Worm (Caenorhabditis elegans) whole organism, young adult: ENCODE measurements around the gene rbm-25.
A peak's percentile ranks its signal among the peaks of the same experiment; 100 is the strongest.

Source experiments
- C06A6.2 ChIP-seq: fragments of 200-800 bp; sonication (Bioruptor generic); conservative IDR thresholded peaks from 2 replicates; pipeline ENCODE4 v1.3.6; 2022; ENCODE audit warnings: missing genetic modification characterization, missing compliant biosample characterization
- C17E4.6 ChIP-seq: fragments of 200-800 bp; sonication (Bioruptor generic); IDR thresholded peaks from 2 replicates; pipeline ENCODE4 v1.3.6; 2022; ENCODE audit warnings: missing genetic modification reagents, missing genetic modification characterization, missing compliant biosample characterization
- K11D2.4 ChIP-seq: fragments of 200-800 bp; sonication (Bioruptor generic); IDR thresholded peaks from 2 replicates; pipeline ENCODE4 v1.3.6; 2022; ENCODE audit warnings: missing genetic modification reagents, missing genetic modification characterization, missing compliant biosample characterization
- K12H6.12 ChIP-seq: fragments of 200-800 bp; sonication (Bioruptor generic); optimal IDR thresholded peaks from 2 replicates; lab custom pipeline; 2018; ENCODE audit warnings: mild to moderate bottlenecking, missing genetic modification characterization, missing compliant biosample characterization
- Y53G8AR.9 ChIP-seq: fragments of 200-800 bp; sonication (Bioruptor generic); conservative IDR thresholded peaks from 2 replicates; pipeline ENCODE4 v1.3.6; 2022; ENCODE audit warnings: missing genetic modification reagents, missing genetic modification characterization, missing compliant biosample characterization
- Y56A3A.18 ChIP-seq: fragments of 200-800 bp; sonication (Bioruptor generic); IDR thresholded peaks from 2 replicates; pipeline ENCODE4 v1.3.6; 2022; ENCODE audit warnings: missing genetic modification reagents, missing genetic modification characterization, missing compliant biosample characterization
- ZK185.1 ChIP-seq: sonication (generic microtip); optimal IDR thresholded peaks from 2 replicates; lab custom pipeline; 2016; ENCODE audit warnings: mild to moderate bottlenecking, missing genetic modification characterization, missing compliant biosample characterization; ENCODE audit not compliant: poor library complexity, severe bottlenecking
- akir-1 ChIP-seq: fragments of 200-800 bp; sonication (Bioruptor generic); optimal IDR thresholded peaks from 2 replicates; lab custom pipeline; 2018; ENCODE audit warnings: mild to moderate bottlenecking, missing genetic modification characterization, moderate library complexity, missing compliant biosample characterization
- atf-7 ChIP-seq: sonication (generic microtip); optimal IDR thresholded peaks from 2 replicates; lab custom pipeline; 2017; ENCODE audit warnings: mild to moderate bottlenecking, missing genetic modification characterization, missing compliant biosample characterization
- attf-5 ChIP-seq: fragments of 200-800 bp; sonication (Bioruptor generic); optimal IDR thresholded peaks from 2 replicates; lab custom pipeline; 2018; ENCODE audit warnings: mild to moderate bottlenecking, missing genetic modification characterization, missing compliant biosample characterization
- bed-2 ChIP-seq: fragments of 200-800 bp; sonication (Bioruptor generic); IDR thresholded peaks from 2 replicates; pipeline ENCODE4 v1.3.6; 2022; ENCODE audit warnings: missing genetic modification reagents, missing genetic modification characterization, missing compliant biosample characterization
- cebp-1 ChIP-seq, 2 experiments: fragments of 200-800 bp in 1 of 2; sonication (Bioruptor generic) in 1 of 2; sonication (generic microtip) in 1 of 2; IDR thresholded peaks in 1 of 2; optimal IDR thresholded peaks in 1 of 2; 2 replicates each; pipeline versions ENCODE4 v1.3.6 to Lab custom; 2017 to 2022; ENCODE audit warnings: missing compliant biosample characterization in 2 of 2, missing genetic modification characterization in 2 of 2, mild to moderate bottlenecking in 1 of 2, missing genetic modification reagents in 1 of 2, moderate library complexity in 1 of 2
- ceh-100 ChIP-seq: fragments of 200-800 bp; sonication (Bioruptor generic); IDR thresholded peaks from 2 replicates; pipeline ENCODE4 v1.3.6; 2022; ENCODE audit warnings: missing genetic modification reagents, missing genetic modification characterization, missing compliant biosample characterization
- ceh-40 ChIP-seq: fragments of 200-800 bp; sonication (Bioruptor generic); IDR thresholded peaks from 2 replicates; pipeline ENCODE4 v1.3.6; 2022; ENCODE audit warnings: missing genetic modification characterization, missing compliant biosample characterization
- ceh-58 ChIP-seq: fragments of 200-800 bp; sonication (Bioruptor generic); IDR thresholded peaks from 2 replicates; pipeline ENCODE4 v1.3.6; 2022; ENCODE audit warnings: missing genetic modification characterization, missing compliant biosample characterization
- chd-7 ChIP-seq: sonication (generic microtip); optimal IDR thresholded peaks from 2 replicates; lab custom pipeline; 2016; ENCODE audit warnings: mild to moderate bottlenecking, missing genetic modification characterization, moderate library complexity, missing compliant biosample characterization
- die-1 ChIP-seq: sonication (generic microtip); optimal IDR thresholded peaks from 2 replicates; lab custom pipeline; 2016; ENCODE audit warnings: missing genotype, mild to moderate bottlenecking, missing genetic modification characterization, missing compliant biosample characterization
- dox-1 ChIP-seq: fragments of 200-800 bp; sonication (Bioruptor generic); IDR thresholded peaks from 2 replicates; pipeline ENCODE4 v1.3.6; 2022; ENCODE audit warnings: missing genetic modification reagents, missing genetic modification characterization, missing compliant biosample characterization
- dpl-1 ChIP-seq: fragments of 150-350 bp; optimal IDR thresholded peaks from 2 replicates; lab custom pipeline; 2014; ENCODE audit warnings: missing biosample characterization, missing genetic modification reagents, missing genetic modification characterization
- efl-1 ChIP-seq: fragments of 150-350 bp; optimal IDR thresholded peaks from 2 replicates; lab custom pipeline; 2014; ENCODE audit warnings: missing biosample characterization, missing genetic modification reagents, missing genetic modification characterization
- egl-44 ChIP-seq: fragments of 200-800 bp; sonication (Bioruptor generic); IDR thresholded peaks from 2 replicates; pipeline ENCODE4 v1.3.6; 2022; ENCODE audit warnings: missing genetic modification reagents, missing genetic modification characterization, missing compliant biosample characterization
- egrh-3 ChIP-seq: fragments of 200-800 bp; sonication (Bioruptor generic); IDR thresholded peaks from 2 replicates; pipeline ENCODE4 v1.3.6; 2022; ENCODE audit warnings: missing genetic modification reagents, missing genetic modification characterization, missing compliant biosample characterization
- ekl-4 ChIP-seq: fragments of 200-800 bp; sonication (Bioruptor generic); IDR thresholded peaks from 2 replicates; pipeline ENCODE4 v1.3.6; 2022; ENCODE audit warnings: missing genetic modification reagents, missing genetic modification characterization, missing compliant biosample characterization
- hlh-12 ChIP-seq: sonication (generic microtip); optimal IDR thresholded peaks from 2 replicates; lab custom pipeline; 2016; ENCODE audit warnings: missing genetic modification characterization, missing compliant biosample characterization
- hmg-1.2 ChIP-seq: fragments of 200-800 bp; sonication (Bioruptor generic); IDR thresholded peaks from 2 replicates; pipeline ENCODE4 v1.3.6; 2022; ENCODE audit warnings: missing genetic modification reagents, missing genetic modification characterization, missing compliant biosample characterization
- hrde-1 ChIP-seq: sonication (generic microtip); optimal IDR thresholded peaks from 2 replicates; lab custom pipeline; 2016; ENCODE audit warnings: missing genetic modification characterization, mild to moderate bottlenecking, missing compliant biosample characterization, moderate library complexity, missing genotype, missing genetic modification reagents, borderline replicate concordance
- let-607 ChIP-seq, 2 experiments: fragments of 200-800 bp in 1 of 2; sonication (Bioruptor generic) in 1 of 2; sonication (generic microtip) in 1 of 2; optimal IDR thresholded peaks; 2 replicates each; lab custom pipeline; 2016 to 2018; ENCODE audit warnings: mild to moderate bottlenecking in 2 of 2, missing compliant biosample characterization in 2 of 2, missing genetic modification characterization in 2 of 2, moderate library complexity in 2 of 2, missing genotype in 1 of 2
- lir-1 ChIP-seq: fragments of 200-800 bp; sonication (Bioruptor generic); conservative IDR thresholded peaks from 2 replicates; pipeline ENCODE4 v1.3.6; 2022; ENCODE audit warnings: missing genetic modification reagents, missing genetic modification characterization, missing compliant biosample characterization
- lsl-1 ChIP-seq: fragments of 200-800 bp; sonication (Bioruptor generic); optimal IDR thresholded peaks from 2 replicates; lab custom pipeline; 2018; ENCODE audit warnings: mild to moderate bottlenecking, missing genetic modification characterization, moderate library complexity, missing compliant biosample characterization
- madf-3 ChIP-seq: fragments of 200-800 bp; sonication (Bioruptor generic); IDR thresholded peaks from 2 replicates; pipeline ENCODE4 v1.3.6; 2022; ENCODE audit warnings: missing genetic modification reagents, missing genetic modification characterization, missing compliant biosample characterization
- madf-6 ChIP-seq: fragments of 200-800 bp; sonication (Bioruptor generic); IDR thresholded peaks from 2 replicates; pipeline ENCODE4 v1.3.6; 2022; ENCODE audit warnings: missing genetic modification reagents, missing genetic modification characterization, missing compliant biosample characterization
- mxl-1 ChIP-seq: sonication (generic microtip); optimal IDR thresholded peaks from 2 replicates; lab custom pipeline; 2016; ENCODE audit warnings: missing genetic modification characterization, missing compliant biosample characterization
- nhr-27 ChIP-seq: fragments of 200-800 bp; sonication (Bioruptor generic); optimal IDR thresholded peaks from 2 replicates; lab custom pipeline; 2018; ENCODE audit warnings: mild to moderate bottlenecking, missing genetic modification characterization, moderate library complexity, missing compliant biosample characterization
- rec-8 ChIP-seq, 2 experiments: sonication (generic microtip); optimal IDR thresholded peaks; 2 replicates each; lab custom pipeline; 2016; ENCODE audit warnings: mild to moderate bottlenecking in 2 of 2, missing genetic modification characterization in 2 of 2, missing genetic modification reagents in 2 of 2, missing genotype in 2 of 2, missing biosample characterization in 1 of 2, missing compliant biosample characterization in 1 of 2, moderate library complexity in 1 of 2
- sdz-38 ChIP-seq: sonication (generic microtip); optimal IDR thresholded peaks from 2 replicates; lab custom pipeline; 2016; ENCODE audit warnings: missing genotype, missing genetic modification characterization, missing compliant biosample characterization
- snpc-1.3 ChIP-seq: sonication (generic microtip); optimal IDR thresholded peaks from 2 replicates; lab custom pipeline; 2017; ENCODE audit warnings: missing genetic modification characterization, mild to moderate bottlenecking, missing compliant biosample characterization, antibody characterized with exemption, moderate library complexity, missing genotype, missing genetic modification reagents; ENCODE audit not compliant: insufficient read depth
- snpc-4 ChIP-seq, 5 experiments: fragments of 150-350 bp in 1 of 5; sonication (generic microtip) in 4 of 5; optimal IDR thresholded peaks; 2 replicates each; lab custom pipeline; 2014 to 2018; ENCODE audit warnings: missing genetic modification characterization in 5 of 5, missing biosample characterization in 3 of 5, antibody characterized with exemption in 2 of 5, mild to moderate bottlenecking in 2 of 5, missing compliant biosample characterization in 2 of 5, missing genotype in 2 of 5, moderate library complexity in 2 of 5, missing genetic modification reagents in 1 of 5
- somi-1 ChIP-seq: fragments of 200-800 bp; sonication (Bioruptor generic); optimal IDR thresholded peaks from 2 replicates; lab custom pipeline; 2018; ENCODE audit warnings: mild to moderate bottlenecking, missing genetic modification characterization, missing compliant biosample characterization
- tbx-9 ChIP-seq: sonication (generic microtip); optimal IDR thresholded peaks from 2 replicates; lab custom pipeline; 2016; ENCODE audit warnings: borderline replicate concordance, missing genetic modification characterization, inconsistent platforms, missing compliant biosample characterization
- unc-130 ChIP-seq: sonication (generic microtip); optimal IDR thresholded peaks from 2 replicates; lab custom pipeline; 2016; ENCODE audit warnings: missing genetic modification reagents, missing genetic modification characterization, missing compliant biosample characterization
- unc-62 ChIP-seq: fragments of 150-350 bp; optimal IDR thresholded peaks from 2 replicates; lab custom pipeline; 2014; ENCODE audit warnings: missing biosample characterization, missing genetic modification reagents, missing genetic modification characterization
- zim-3 ChIP-seq: sonication (generic microtip); optimal IDR thresholded peaks from 2 replicates; lab custom pipeline; 2017; ENCODE audit warnings: mild to moderate bottlenecking, missing genetic modification characterization, moderate library complexity, missing compliant biosample characterization
- ztf-18 ChIP-seq: sonication (generic microtip); optimal IDR thresholded peaks from 2 replicates; lab custom pipeline; 2016; ENCODE audit warnings: missing genotype, mild to moderate bottlenecking, missing genetic modification characterization, missing compliant biosample characterization
- ztf-26 ChIP-seq: sonication (generic microtip); optimal IDR thresholded peaks from 2 replicates; lab custom pipeline; 2017; ENCODE audit warnings: missing genetic modification characterization, missing compliant biosample characterization

rbm-25 gene

ce11 chrV:12465399-12465798, 32.6 kb upstream of the rbm-25 start (continued):
- TF ChIP-seq lsl-1 (GFP tag; lab: Kevin White, UChicago), result no peak
- no peak for TF ChIP-seq C06A6.2
- no peak for TF ChIP-seq tbx-9
- TF ChIP-seq die-1, result no peak
- TF ChIP-seq K11D2.4 (GFP tag; lab: Robert Waterston, UW), result peak; percentile 77
- peak; percentile 2 for TF ChIP-seq ZK185.1 (tag; lab: Kevin White, UChicago)
- peak; percentile 86 for TF ChIP-seq hmg-1.2
- no peak for TF ChIP-seq C17E4.6 (GFP tag; lab: Robert Waterston, UW)
- no peak for TF ChIP-seq akir-1
- TF ChIP-seq unc-62, result no peak
- no peak for TF ChIP-seq unc-130 (GFP tag; lab: Kevin White, UChicago)
- no peak for TF ChIP-seq ceh-40 (GFP tag; lab: Robert Waterston, UW)
- no peak for TF ChIP-seq ceh-100 (GFP tag; lab: Robert Waterston, UW)
- TF ChIP-seq madf-6 (GFP tag; lab: Robert Waterston, UW), result peak; percentile 17; the same call in 1 of the 2 replicates
- TF ChIP-seq atf-7 (tag; lab: Kevin White, UChicago), result peak; percentile 48
- TF ChIP-seq cebp-1 (GFP tag; IDR thresholded peaks at IDR 0.05; lab: Robert Waterston, UW), result no peak
- peak; percentile 63 for TF ChIP-seq cebp-1 (tag; optimal IDR thresholded peaks at IDR 0.05; lab: Kevin White, UChicago)
- TF ChIP-seq mxl-1 (tag; lab: Kevin White, UChicago), result no peak
- no peak for TF ChIP-seq hrde-1 (tag; lab: Kevin White, UChicago)
- TF ChIP-seq sdz-38 (tag; lab: Kevin White, UChicago), result no peak
- no peak for TF ChIP-seq nhr-27 (tag; lab: Kevin White, UChicago)
- 0 out of 2 replicates have a peak, but pooled peaks have one; percentile 38 for TF ChIP-seq bed-2
- 0 out of 2 replicates have a peak, but pooled peaks have one; percentile 25 for TF ChIP-seq Y56A3A.18
- no peak for TF ChIP-seq lir-1 (GFP tag; lab: Robert Waterston, UW)
- TF ChIP-seq chd-7 (tag; lab: Kevin White, UChicago), result no peak
- TF ChIP-seq egrh-3 (GFP tag; lab: Robert Waterston, UW), result peak; percentile 82
- TF ChIP-seq somi-1 (GFP tag; lab: Kevin White, UChicago), result peak; percentile 83
- no peak for TF ChIP-seq egl-44 (GFP tag; lab: Robert Waterston, UW)
- TF ChIP-seq K12H6.12 (tag; lab: Kevin White, UChicago), result peak; percentile 89
- no peak for TF ChIP-seq ceh-58

ce11 chrV:12466653-12467052, 31.4 kb upstream of the rbm-25 start:
- TF ChIP-seq hlh-12 (tag; lab: Kevin White, UChicago), result no peak
- peak; percentile 22; the same call in 1 of the 2 replicates for TF ChIP-seq madf-6 (GFP tag; lab: Robert Waterston, UW)

ce11 chrV:12467755-12468154, 30.3 kb upstream of the rbm-25 start:
- TF ChIP-seq efl-1 (GFP tag; lab: Kevin White, UChicago), result no peak
- no peak for TF ChIP-seq ekl-4 (GFP tag; lab: Robert Waterston, UW)
- TF ChIP-seq attf-5 (GFP tag; lab: Kevin White, UChicago), result peak; percentile 19
- TF ChIP-seq die-1, result no peak
- TF ChIP-seq dpl-1 (GFP tag; lab: Kevin White, UChicago), result no peak
- TF ChIP-seq ztf-18 (tag; lab: Kevin White, UChicago), result no peak
- TF ChIP-seq somi-1 (GFP tag; lab: Kevin White, UChicago), result no peak
- no peak for TF ChIP-seq mxl-1 (tag; lab: Kevin White, UChicago)
- no peak for TF ChIP-seq Y53G8AR.9 (GFP tag; lab: Robert Waterston, UW)
- TF ChIP-seq ztf-26 (tag; lab: Kevin White, UChicago), result no peak
- no peak for TF ChIP-seq ceh-58
- TF ChIP-seq rec-8 (tag; optimal IDR thresholded peaks at IDR 0.05; lab: Kevin White, UChicago), result no peak
- no peak for TF ChIP-seq cebp-1 (GFP tag; IDR thresholded peaks at IDR 0.05; lab: Robert Waterston, UW)
- TF ChIP-seq cebp-1 (tag; optimal IDR thresholded peaks at IDR 0.05; lab: Kevin White, UChicago), result peak; percentile 22
- no peak for TF ChIP-seq snpc-4 (GFP tag; optimal IDR thresholded peaks at IDR 0.05; lab: Kevin White, UChicago)
- TF ChIP-seq snpc-4 (tag; optimal IDR thresholded peaks at IDR 0.05; lab: Kevin White, UChicago), result no peak
- no peak for TF ChIP-seq snpc-1.3
- TF ChIP-seq zim-3 (tag; lab: Kevin White, UChicago), result no peak
- TF ChIP-seq egl-44 (GFP tag; lab: Robert Waterston, UW), result no peak
- peak; percentile 45; the same call in 1 of the 2 replicates for TF ChIP-seq dox-1
- peak in 1 of 2 experiments; percentile 3 for TF ChIP-seq let-607 (tag; optimal IDR thresholded peaks at IDR 0.05; lab: Kevin White, UChicago)
- no peak for TF ChIP-seq madf-3 (GFP tag; lab: Robert Waterston, UW)
- no peak for TF ChIP-seq ZK185.1 (tag; lab: Kevin White, UChicago)
